Worm (Caenorhabditis elegans) whole organism, L4 larva: Measurements from ENCODE around the gene srj-39.
A peak's percentile ranks its signal among the peaks of the same experiment; 100 is the strongest.

Source experiments
- F26F4.8 ChIP-seq: fragments of 200-800 bp; sonication (Bioruptor generic); conservative IDR thresholded peaks from 2 replicates; pipeline ENCODE4 v1.3.6; 2022; ENCODE audit warnings: missing genetic modification characterization, missing compliant biosample characterization
- ama-1 ChIP-seq: fragments of 150-350 bp; optimal IDR thresholded peaks from 2 replicates; lab custom pipeline; 2014; ENCODE audit warnings: inconsistent platforms, mixed read lengths
- attf-4 ChIP-seq: sonication (generic microtip); optimal IDR thresholded peaks from 3 replicates; lab custom pipeline; 2017; ENCODE audit warnings: missing biosample characterization, missing genetic modification characterization
- daf-12 ChIP-seq: fragments of 150-350 bp; optimal IDR thresholded peaks from 2 replicates; lab custom pipeline; 2014; ENCODE audit warnings: missing biosample characterization, missing genetic modification reagents, missing genetic modification characterization
- dpl-1 ChIP-seq: fragments of 150-350 bp; optimal IDR thresholded peaks from 2 replicates; lab custom pipeline; 2014; ENCODE audit warnings: missing biosample characterization, missing genetic modification reagents, missing genetic modification characterization
- lim-7 ChIP-seq: fragments of 200-800 bp; sonication (Bioruptor generic); IDR thresholded peaks from 2 replicates; pipeline ENCODE4 v1.3.6; 2022; ENCODE audit warnings: missing genetic modification characterization, missing compliant biosample characterization
- mdl-1 ChIP-seq, 2 experiments: fragments of 150-350 bp in 1 of 2; sonication (generic microtip) in 1 of 2; optimal IDR thresholded peaks; 2 replicates each; lab custom pipeline; 2014 to 2017; ENCODE audit warnings: missing biosample characterization in 2 of 2, missing genetic modification characterization in 2 of 2
- saeg-2 ChIP-seq: fragments of 200-800 bp; sonication (Bioruptor generic); IDR thresholded peaks from 2 replicates; pipeline ENCODE4 v1.3.6; 2022; ENCODE audit warnings: missing genetic modification reagents, missing genetic modification characterization, missing compliant biosample characterization
- snpc-1.2 ChIP-seq: fragments of 200-800 bp; sonication (Bioruptor generic); IDR thresholded peaks from 2 replicates; pipeline ENCODE4 v1.3.6; 2022; ENCODE audit warnings: missing genetic modification reagents, missing genetic modification characterization, missing compliant biosample characterization
- vab-7 ChIP-seq: fragments of 200-800 bp; sonication (Bioruptor generic); IDR thresholded peaks from 2 replicates; pipeline ENCODE4 v1.3.6; 2022; ENCODE audit warnings: missing genetic modification reagents, missing genetic modification characterization, missing compliant biosample characterization

ce11 chrV:4131471-4131939 is 27.1 kb downstream of the srj-39 start, which contains the start of gene nhr-57:
- TF ChIP-seq saeg-2 (GFP tag; lab: Robert Waterston, UW) = 0 out of 2 replicates have a peak, but pooled peaks have one; percentile 54
- no peak for TF ChIP-seq snpc-1.2
- no peak for TF ChIP-seq ama-1 (lab: Kevin White, UChicago)
- TF ChIP-seq daf-12 = no peak
- TF ChIP-seq attf-4 (tag; lab: Kevin White, UChicago) = no peak
- no peak for TF ChIP-seq vab-7 (GFP tag; lab: Robert Waterston, UW)
- TF ChIP-seq lim-7 (GFP tag; lab: Robert Waterston, UW) = no peak
- TF ChIP-seq dpl-1 (GFP tag; lab: Kevin White, UChicago) = peak; percentile 4
- no peak for TF ChIP-seq F26F4.8
- peak; percentile 24 to 77 for TF ChIP-seq mdl-1 (tag; optimal IDR thresholded peaks at IDR 0.05; lab: Kevin White, UChicago)
